Worm (Caenorhabditis elegans) whole organism, midembryonic: ENCODE results near the gene cysl-3.

ENCODE experiments used
- T22C8.4 ChIP-seq: fragments of 200-800 bp; sonication (Bioruptor generic); IDR thresholded peaks from 2 replicates; pipeline ENCODE4 v1.3.6; 2022; ENCODE audit warnings: missing genetic modification characterization, missing compliant biosample characterization
- cog-1 ChIP-seq: sonication (generic microtip); optimal IDR thresholded peaks from 2 replicates; lab custom pipeline; 2016; ENCODE audit warnings: missing genetic modification characterization, missing compliant biosample characterization
- flt-1 ChIP-seq: fragments of 200-800 bp; sonication (Bioruptor generic); IDR thresholded peaks from 2 replicates; pipeline ENCODE4 v1.3.6; 2022; ENCODE audit warnings: missing genetic modification characterization, missing compliant biosample characterization
- klf-2 ChIP-seq: fragments of 200-800 bp; sonication (Bioruptor generic); conservative IDR thresholded peaks from 2 replicates; pipeline ENCODE4 v1.3.6; 2022; ENCODE audit warnings: missing genetic modification reagents, missing genetic modification characterization, missing compliant biosample characterization
- med-1 ChIP-seq: sonication (generic microtip); optimal IDR thresholded peaks from 2 replicates; lab custom pipeline; 2017; ENCODE audit warnings: missing genetic modification characterization, mild to moderate bottlenecking, missing compliant biosample characterization, antibody characterized with exemption, missing genetic modification reagents; ENCODE audit not compliant: insufficient read depth
- ref-1 ChIP-seq: fragments of 200-800 bp; sonication (Bioruptor generic); conservative IDR thresholded peaks from 2 replicates; pipeline ENCODE4 v1.3.6; 2022; ENCODE audit warnings: missing genetic modification reagents, missing genetic modification characterization, missing compliant biosample characterization
- tab-1 ChIP-seq: fragments of 200-800 bp; sonication (Bioruptor generic); IDR thresholded peaks from 2 replicates; pipeline ENCODE4 v1.3.6; 2022; ENCODE audit warnings: missing genetic modification characterization, missing compliant biosample characterization
- ztf-23 ChIP-seq: fragments of 200-800 bp; sonication (Bioruptor generic); IDR thresholded peaks from 2 replicates; pipeline ENCODE4 v1.3.6; 2022; ENCODE audit warnings: missing genetic modification reagents, missing genetic modification characterization, missing compliant biosample characterization
- ztf-29 ChIP-seq: fragments of 200-800 bp; sonication (Bioruptor generic); IDR thresholded peaks from 2 replicates; pipeline ENCODE4 v1.3.6; 2022; ENCODE audit warnings: missing genetic modification reagents, missing genetic modification characterization, missing compliant biosample characterization

ce11 chrV:3776946-3777345, 1.0 kb upstream of the cysl-3 start:
- no peak for TF ChIP-seq ztf-29 (GFP tag; lab: Robert Waterston, UW)
- TF ChIP-seq tab-1 (GFP tag; lab: Robert Waterston, UW): no peak
- no peak for TF ChIP-seq T22C8.4 (GFP tag; lab: Robert Waterston, UW)
- TF ChIP-seq klf-2 (GFP tag; lab: Robert Waterston, UW): no peak
- no peak for TF ChIP-seq flt-1 (GFP tag; lab: Robert Waterston, UW)
- no peak for TF ChIP-seq ref-1 (GFP tag; lab: Robert Waterston, UW)
- no peak for TF ChIP-seq med-1 (GFP tag; lab: Kevin White, UChicago)
- TF ChIP-seq cog-1 (tag; lab: Kevin White, UChicago): no peak
- TF ChIP-seq ztf-23: no peak
